Worm (Caenorhabditis elegans) whole organism, L1 larva: Measurements from ENCODE around the gene T22B7.7.

Experiments used
- Y116A8C.19 ChIP-seq: sonication (generic microtip); optimal IDR thresholded peaks from 2 replicates; lab custom pipeline; 2016; ENCODE audit warnings: missing compliant biosample characterization, missing genetic modification characterization, borderline replicate concordance
- blmp-1 ChIP-seq: fragments of 150-350 bp; optimal IDR thresholded peaks from 2 replicates; lab custom pipeline; 2014; ENCODE audit warnings: missing biosample characterization, missing genetic modification characterization
- ceh-63 ChIP-seq: fragments of 200-800 bp; sonication (Bioruptor generic); optimal IDR thresholded peaks from 2 replicates; lab custom pipeline; 2018; ENCODE audit warnings: mild to moderate bottlenecking, missing genetic modification characterization, missing compliant biosample characterization
- ceh-82 ChIP-seq, 3 experiments: fragments of 150-350 bp in 1 of 3; sonication (generic microtip) in 2 of 3; optimal IDR thresholded peaks; 2 replicates each; lab custom pipeline; 2014 to 2017; ENCODE audit warnings: missing biosample characterization in 3 of 3, missing genetic modification characterization in 3 of 3
- ceh-88 ChIP-seq: fragments of 200-800 bp; sonication (Bioruptor generic); IDR thresholded peaks from 2 replicates; pipeline ENCODE4 v1.3.6; 2022; ENCODE audit warnings: missing genetic modification characterization, missing compliant biosample characterization
- ceh-90 ChIP-seq: sonication (generic microtip); optimal IDR thresholded peaks from 2 replicates; lab custom pipeline; 2016; ENCODE audit warnings: missing genetic modification characterization, missing compliant biosample characterization
- dpl-1 ChIP-seq, 3 experiments: fragments of 150-350 bp in 2 of 3; sonication (generic microtip) in 1 of 3; optimal IDR thresholded peaks; 2 replicates each; lab custom pipeline; 2014 to 2017; ENCODE audit warnings: missing biosample characterization in 3 of 3, missing genetic modification characterization in 3 of 3, missing genetic modification reagents in 3 of 3
- efl-1 ChIP-seq, 4 experiments: fragments of 150-350 bp; optimal IDR thresholded peaks in 3 of 4; peaks in 1 of 4; 1 replicate in 1 of 4; 2 replicates in 3 of 4; lab custom pipeline; 2014; ENCODE audit warnings: missing biosample characterization in 2 of 4, missing genetic modification characterization in 2 of 4, missing genetic modification reagents in 2 of 4
- efl-3 ChIP-seq: fragments of 200-800 bp; sonication (Bioruptor generic); optimal IDR thresholded peaks from 2 replicates; lab custom pipeline; 2018; ENCODE audit warnings: mild to moderate bottlenecking, missing genetic modification characterization, missing compliant biosample characterization
- egl-13 ChIP-seq: sonication (generic microtip); optimal IDR thresholded peaks from 2 replicates; lab custom pipeline; 2016; ENCODE audit warnings: missing genotype, missing genetic modification reagents, missing genetic modification characterization, missing compliant biosample characterization
- elt-2 ChIP-seq: sonication (generic microtip); optimal IDR thresholded peaks from 2 replicates; lab custom pipeline; 2016; ENCODE audit warnings: missing genetic modification characterization, mild to moderate bottlenecking, inconsistent platforms, missing compliant biosample characterization, missing genetic modification reagents
- elt-3 ChIP-seq, 6 experiments: fragments of 150-350 bp in 1 of 6; sonication (generic microtip); optimal IDR thresholded peaks; 2 replicates each; lab custom pipeline; 2017 to 2018; ENCODE audit warnings: missing biosample characterization in 6 of 6, missing genetic modification characterization in 6 of 6, inconsistent platforms in 1 of 6
- fkh-10 ChIP-seq: sonication (generic microtip); optimal IDR thresholded peaks from 2 replicates; lab custom pipeline; 2017; ENCODE audit warnings: missing biosample characterization, missing genetic modification reagents, missing genetic modification characterization
- fkh-8 ChIP-seq: sonication (generic microtip); optimal IDR thresholded peaks from 2 replicates; lab custom pipeline; 2016; ENCODE audit warnings: mild to moderate bottlenecking, missing genetic modification characterization, missing compliant biosample characterization
- fos-1 ChIP-seq: fragments of 150-350 bp; optimal IDR thresholded peaks from 2 replicates; lab custom pipeline; 2014; ENCODE audit warnings: missing biosample characterization, missing genetic modification characterization
- grh-1 ChIP-seq: fragments of 200-800 bp; sonication (Bioruptor generic); IDR thresholded peaks from 2 replicates; pipeline ENCODE4 v1.3.6; 2022; ENCODE audit warnings: missing genetic modification reagents, missing genetic modification characterization, missing compliant biosample characterization
- hlh-4 ChIP-seq: sonication (generic microtip); optimal IDR thresholded peaks from 2 replicates; lab custom pipeline; 2016; ENCODE audit warnings: mild to moderate bottlenecking, missing genetic modification characterization, missing compliant biosample characterization
- hpl-2 ChIP-seq: fragments of 150-350 bp; optimal IDR thresholded peaks from 2 replicates; lab custom pipeline; 2014; ENCODE audit warnings: missing biosample characterization, missing genetic modification reagents, missing genetic modification characterization
- isw-1 ChIP-seq: fragments of 200-800 bp; sonication (Bioruptor generic); IDR thresholded peaks from 2 replicates; pipeline ENCODE4 v1.3.6; 2022; ENCODE audit warnings: missing genetic modification characterization, missing compliant biosample characterization
- jun-1 ChIP-seq: fragments of 150-350 bp; optimal IDR thresholded peaks from 2 replicates; lab custom pipeline; 2014; ENCODE audit warnings: missing biosample characterization, missing genetic modification reagents, missing genetic modification characterization
- lin-13 ChIP-seq: fragments of 150-350 bp; optimal IDR thresholded peaks from 2 replicates; lab custom pipeline; 2014; ENCODE audit warnings: missing biosample characterization, missing genetic modification reagents, missing genetic modification characterization
- lin-14 ChIP-seq: fragments of 200-800 bp; sonication (Bioruptor generic); optimal IDR thresholded peaks from 2 replicates; lab custom pipeline; 2018; ENCODE audit warnings: mild to moderate bottlenecking, missing genetic modification characterization, moderate library complexity, missing compliant biosample characterization
- lin-35 ChIP-seq, 2 experiments: fragments of 150-350 bp; optimal IDR thresholded peaks; 2 replicates each; lab custom pipeline; 2014; ENCODE audit warnings: missing biosample characterization in 2 of 2, missing genetic modification characterization in 2 of 2, missing genetic modification reagents in 2 of 2
- lin-39 ChIP-seq: fragments of 150-350 bp; optimal IDR thresholded peaks from 2 replicates; lab custom pipeline; 2014; ENCODE audit warnings: missing biosample characterization, missing genetic modification reagents, missing genetic modification characterization
- lsy-2 ChIP-seq, 2 experiments: fragments of 150-350 bp; optimal IDR thresholded peaks; 2 replicates each; lab custom pipeline; 2014; ENCODE audit warnings: missing biosample characterization in 2 of 2, missing genetic modification characterization in 2 of 2
- mdl-1 ChIP-seq, 2 experiments: fragments of 150-350 bp; optimal IDR thresholded peaks; 2 replicates each; lab custom pipeline; 2014 to 2017; ENCODE audit warnings: missing biosample characterization in 2 of 2, missing genetic modification characterization in 2 of 2, inconsistent platforms in 1 of 2
- mef-2 ChIP-seq: fragments of 150-350 bp; optimal IDR thresholded peaks from 2 replicates; lab custom pipeline; 2014; ENCODE audit warnings: missing biosample characterization, missing genetic modification characterization
- nhr-11 ChIP-seq: fragments of 150-350 bp; optimal IDR thresholded peaks from 2 replicates; lab custom pipeline; 2014; ENCODE audit warnings: missing biosample characterization, missing genetic modification characterization
- nhr-12 ChIP-seq: sonication (generic microtip); optimal IDR thresholded peaks from 2 replicates; lab custom pipeline; 2017; ENCODE audit warnings: missing biosample characterization, missing genetic modification characterization
- nhr-19 ChIP-seq: fragments of 200-800 bp; sonication (Bioruptor generic); conservative IDR thresholded peaks from 2 replicates; pipeline ENCODE4 v1.3.6; 2022; ENCODE audit warnings: missing genetic modification characterization, missing compliant biosample characterization
- nhr-20 ChIP-seq: sonication (generic microtip); optimal IDR thresholded peaks from 2 replicates; lab custom pipeline; 2016; ENCODE audit warnings: mild to moderate bottlenecking, missing genetic modification characterization, missing compliant biosample characterization
- nhr-237 ChIP-seq: fragments of 150-350 bp; optimal IDR thresholded peaks from 2 replicates; lab custom pipeline; 2014; ENCODE audit warnings: missing biosample characterization, missing genetic modification characterization
- nhr-47 ChIP-seq: sonication (generic microtip); optimal IDR thresholded peaks from 2 replicates; lab custom pipeline; 2016; ENCODE audit warnings: mild to moderate bottlenecking, missing genetic modification characterization, moderate library complexity, missing compliant biosample characterization
- nhr-71 ChIP-seq: sonication (generic microtip); optimal IDR thresholded peaks from 2 replicates; lab custom pipeline; 2016; ENCODE audit warnings: mild to moderate bottlenecking, missing genetic modification characterization, moderate library complexity, missing compliant biosample characterization
- pax-3 ChIP-seq: fragments of 200-800 bp; sonication (Bioruptor generic); optimal IDR thresholded peaks from 2 replicates; lab custom pipeline; 2018; ENCODE audit warnings: mild to moderate bottlenecking, missing genetic modification characterization, moderate library complexity, missing compliant biosample characterization
- pqm-1 ChIP-seq: sonication (generic microtip); optimal IDR thresholded peaks from 3 replicates; lab custom pipeline; 2017; ENCODE audit warnings: missing biosample characterization, missing genetic modification characterization
- rnt-1 ChIP-seq: sonication (generic microtip); optimal IDR thresholded peaks from 2 replicates; lab custom pipeline; 2016; ENCODE audit warnings: mild to moderate bottlenecking, missing genetic modification characterization, moderate library complexity, missing compliant biosample characterization
- skn-1 ChIP-seq: fragments of 150-350 bp; optimal IDR thresholded peaks from 2 replicates; lab custom pipeline; 2014; ENCODE audit warnings: missing biosample characterization, missing genetic modification characterization
- snu-23 ChIP-seq: sonication (generic microtip); optimal IDR thresholded peaks from 2 replicates; lab custom pipeline; 2016; ENCODE audit warnings: missing genetic modification characterization, missing compliant biosample characterization
- swsn-7 ChIP-seq: sonication (generic microtip); optimal IDR thresholded peaks from 2 replicates; lab custom pipeline; 2016; ENCODE audit warnings: missing genetic modification characterization, missing compliant biosample characterization
- tlp-1 ChIP-seq: fragments of 150-350 bp; optimal IDR thresholded peaks from 2 replicates; lab custom pipeline; 2014; ENCODE audit warnings: missing biosample characterization, missing genetic modification characterization
- unc-62 ChIP-seq: fragments of 150-350 bp; optimal IDR thresholded peaks from 2 replicates; lab custom pipeline; 2014; ENCODE audit warnings: missing biosample characterization, missing genetic modification reagents, missing genetic modification characterization
- unc-86 ChIP-seq: sonication (generic microtip); optimal IDR thresholded peaks from 2 replicates; lab custom pipeline; 2016; ENCODE audit warnings: missing genetic modification characterization, missing compliant biosample characterization
- vab-15 ChIP-seq: sonication (generic microtip); optimal IDR thresholded peaks from 2 replicates; lab custom pipeline; 2017; ENCODE audit warnings: missing genotype, mild to moderate bottlenecking, missing genetic modification characterization, missing compliant biosample characterization
- zag-1 ChIP-seq: fragments of 150-350 bp; optimal IDR thresholded peaks from 2 replicates; lab custom pipeline; 2014; ENCODE audit warnings: missing biosample characterization, missing genetic modification characterization
- zip-4 ChIP-seq: fragments of 200-800 bp; sonication (Bioruptor generic); optimal IDR thresholded peaks from 2 replicates; lab custom pipeline; 2018; ENCODE audit warnings: mild to moderate bottlenecking, missing genetic modification characterization, moderate library complexity, missing compliant biosample characterization

Gene T22B7.7

ce11 chrX:5695416-5695815, 41.5 kb upstream of the T22B7.7 start:
- TF ChIP-seq nhr-71 (tag; lab: Kevin White, UChicago): peak; percentile 2
- TF ChIP-seq lin-35 (GFP tag; optimal IDR thresholded peaks at IDR 0.05; lab: Kevin White, UChicago): peak in 1 of 2 experiments; percentile 12
- TF ChIP-seq efl-1 (optimal IDR thresholded peaks at IDR 0.05; lab: Kevin White, UChicago): no peak
- TF ChIP-seq efl-1 (GFP tag; optimal IDR thresholded peaks at IDR 0.05 in 1 of 2; lab: Kevin White, UChicago): peak in 1 of 2 experiments; percentile 90
- no peak for TF ChIP-seq nhr-11
- peak; percentile 2 for TF ChIP-seq elt-2 (tag; lab: Kevin White, UChicago)

ce11 chrX:5692099-5692498, 38.2 kb upstream of the T22B7.7 start, which contains the start of gene W01C8.1:
W01C8.1 (plus strand) TSS chrX:5692399.
- TF ChIP-seq elt-3 (tag; optimal IDR thresholded peaks at IDR 0.05; lab: Kevin White, UChicago) (no peak), tlp-1 (no peak), nhr-11 (no peak), mdl-1 (tag; optimal IDR thresholded peaks at IDR 0.05; lab: Kevin White, UChicago) (no peak), fkh-10 (GFP tag; lab: Kevin White, UChicago) (no peak), efl-1 (optimal IDR thresholded peaks at IDR 0.05; lab: Kevin White, UChicago) (no peak), efl-1 (GFP tag; optimal IDR thresholded peaks at IDR 0.05 in 1 of 2; lab: Kevin White, UChicago) (peak in 1 of 2 experiments; percentile 40), isw-1 (no peak), skn-1 (tag; lab: Kevin White, UChicago) (no peak), snu-23 (GFP tag; lab: Kevin White, UChicago) (no peak)

- TF ChIP-seq hlh-4: no peak
- TF ChIP-seq pqm-1 (tag; lab: Kevin White, UChicago): no peak
- TF ChIP-seq lin-39 (tag; lab: Kevin White, UChicago): no peak
- no peak for TF ChIP-seq ceh-88 (GFP tag; lab: Robert Waterston, UW)
- TF ChIP-seq unc-62: no peak
Observed at ce11 chrX:5689077-5689476, 35.2 kb upstream of the T22B7.7 start.

- peak in 1 of 2 experiments; percentile 47 for TF ChIP-seq lsy-2 (tag; optimal IDR thresholded peaks at IDR 0.05; lab: Kevin White, UChicago)
- TF ChIP-seq grh-1 (GFP tag; lab: Robert Waterston, UW): peak; percentile 20; the same call in 1 of the 2 replicates
- TF ChIP-seq blmp-1 (tag; lab: Kevin White, UChicago): peak; percentile 69
- no peak for TF ChIP-seq pax-3 (tag; lab: Kevin White, UChicago)
- TF ChIP-seq nhr-11: no peak
- peak; percentile 58 for TF ChIP-seq nhr-47
- no peak for TF ChIP-seq mef-2
- no peak for TF ChIP-seq vab-15
- peak; percentile 84 for TF ChIP-seq snu-23 (GFP tag; lab: Kevin White, UChicago)
- TF ChIP-seq lin-13 (GFP tag; lab: Kevin White, UChicago): no peak
- peak; percentile 43 for TF ChIP-seq swsn-7 (tag; lab: Kevin White, UChicago)
- TF ChIP-seq fkh-8 (tag; lab: Kevin White, UChicago): peak; percentile 69
- peak; percentile 95 for TF ChIP-seq lin-14 (GFP tag; lab: Kevin White, UChicago)
- TF ChIP-seq fos-1 (tag; lab: Kevin White, UChicago): no peak
- no peak for TF ChIP-seq nhr-12 (tag; lab: Kevin White, UChicago)
- peak; percentile 10 for TF ChIP-seq egl-13 (tag; lab: Kevin White, UChicago)
- TF ChIP-seq jun-1 (tag; lab: Kevin White, UChicago): peak; percentile 64
- TF ChIP-seq Y116A8C.19 (tag; lab: Kevin White, UChicago): no peak
- peak in 2 of 3 experiments; percentile 27 to 45 for TF ChIP-seq ceh-82 (tag; optimal IDR thresholded peaks at IDR 0.05; lab: Kevin White, UChicago)
- peak; percentile 62 for TF ChIP-seq nhr-20 (tag; lab: Kevin White, UChicago)
- peak; percentile 46 for TF ChIP-seq nhr-19
- TF ChIP-seq fkh-10 (GFP tag; lab: Kevin White, UChicago): peak; percentile 57
- no peak for TF ChIP-seq ceh-90 (tag; lab: Kevin White, UChicago)
- TF ChIP-seq hpl-2: no peak
- TF ChIP-seq nhr-237 (tag; lab: Kevin White, UChicago): no peak
- no peak for TF ChIP-seq zag-1 (tag; lab: Kevin White, UChicago)
- TF ChIP-seq rnt-1: peak; percentile 55
- peak; percentile 72 for TF ChIP-seq nhr-71 (tag; lab: Kevin White, UChicago)
- TF ChIP-seq ceh-63: no peak
- no peak for TF ChIP-seq dpl-1 (GFP tag; optimal IDR thresholded peaks at IDR 0.05; lab: Kevin White, UChicago)
- no peak for TF ChIP-seq zip-4 (GFP tag; lab: Kevin White, UChicago)
- TF ChIP-seq unc-86: peak; percentile 13
- no peak for TF ChIP-seq efl-3 (GFP tag; lab: Kevin White, UChicago)
Observed at ce11 chrX:5686065-5686464, 32.2 kb upstream of the T22B7.7 start, which contains the start of gene set-20. set-20 (minus strand) TSS chrX:5686158.
